Fruit fly (Drosophila melanogaster) whole organism, embryonic: Measurements from ENCODE around the gene Snm1.

Source experiments
- Asciz ChIP-seq: fragments of 200-800 bp; sonication (Bioruptor generic); optimal IDR thresholded peaks from 2 replicates; lab custom pipeline; 2017; ENCODE audit warnings: missing biosample characterization, mild to moderate bottlenecking, missing genetic modification characterization, missing genetic modification reagents
- CG10543 ChIP-seq: fragments of 200-800 bp; sonication (Bioruptor generic); optimal IDR thresholded peaks from 3 replicates; lab custom pipeline; 2017; ENCODE audit warnings: missing biosample characterization, mild to moderate bottlenecking, missing genetic modification characterization, moderate library complexity
- CG10959 ChIP-seq: fragments of 200-800 bp; sonication (Bioruptor generic); IDR thresholded peaks from 2 replicates; pipeline ENCODE4 v1.3.6; 2022; ENCODE audit warnings: missing biosample characterization, missing genetic modification characterization
- CG12071 ChIP-seq: fragments of 200-800 bp; sonication (Bioruptor generic); optimal IDR thresholded peaks from 3 replicates; lab custom pipeline; 2018; ENCODE audit warnings: missing biosample characterization, mild to moderate bottlenecking, missing genetic modification characterization
- CG12769 ChIP-seq: fragments of 200-800 bp; sonication (Bioruptor generic); optimal IDR thresholded peaks from 2 replicates; lab custom pipeline; 2019; ENCODE audit warnings: missing biosample characterization, mild to moderate bottlenecking, missing genetic modification characterization, moderate library complexity
- CG15514 ChIP-seq: fragments of 200-800 bp; sonication (Bioruptor generic); optimal IDR thresholded peaks from 3 replicates; lab custom pipeline; 2017; ENCODE audit warnings: missing biosample characterization, missing genetic modification characterization, mild to moderate bottlenecking, moderate library complexity, missing genetic modification reagents
- CG16779 ChIP-seq: fragments of 200-800 bp; sonication (Bioruptor generic); IDR thresholded peaks from 2 replicates; pipeline ENCODE4 v1.3.6; 2022; ENCODE audit warnings: missing biosample characterization, missing genetic modification characterization
- CG18599 ChIP-seq: fragments of 200-800 bp; sonication (Bioruptor generic); optimal IDR thresholded peaks from 3 replicates; lab custom pipeline; 2017; ENCODE audit warnings: missing biosample characterization, missing genetic modification characterization, mild to moderate bottlenecking, moderate library complexity, missing genetic modification reagents
- CG2199 ChIP-seq: fragments of 200-800 bp; sonication (Bioruptor generic); IDR thresholded peaks from 3 replicates; pipeline ENCODE4 v1.3.6; 2022; ENCODE audit warnings: missing biosample characterization, missing genetic modification characterization
- CG2202 ChIP-seq: fragments of 200-800 bp; sonication (Bioruptor generic); optimal IDR thresholded peaks from 2 replicates; lab custom pipeline; 2018; ENCODE audit warnings: missing biosample characterization, mild to moderate bottlenecking, missing genetic modification characterization
- CG30431 ChIP-seq: fragments of 200-800 bp; sonication (Bioruptor generic); optimal IDR thresholded peaks from 2 replicates; lab custom pipeline; 2017; ENCODE audit warnings: missing biosample characterization, missing genetic modification characterization
- CG34224 ChIP-seq: fragments of 200-800 bp; sonication (Bioruptor generic); IDR thresholded peaks from 3 replicates; pipeline ENCODE4 v1.3.6; 2022; ENCODE audit warnings: missing biosample characterization, missing genetic modification characterization; ENCODE audit not compliant: partially characterized antibody
- CG34376 ChIP-seq: fragments of 200-800 bp; sonication (Bioruptor generic); optimal IDR thresholded peaks from 2 replicates; lab custom pipeline; 2018; ENCODE audit warnings: missing biosample characterization, mild to moderate bottlenecking, missing genetic modification characterization
- CG34422 ChIP-seq: fragments of 200-800 bp; sonication (Bioruptor generic); IDR thresholded peaks from 3 replicates; pipeline ENCODE4 v1.3.6; 2022; ENCODE audit warnings: missing biosample characterization, missing genetic modification characterization
- CG4282 ChIP-seq: fragments of 200-800 bp; sonication (Bioruptor generic); optimal IDR thresholded peaks from 2 replicates; lab custom pipeline; 2016; ENCODE audit warnings: missing biosample characterization, missing genetic modification characterization
- CG43689 ChIP-seq: fragments of 200-800 bp; sonication (Bioruptor generic); IDR thresholded peaks from 2 replicates; pipeline ENCODE4 v1.3.6; 2022; ENCODE audit warnings: missing biosample characterization, missing genetic modification characterization
- CG7372 ChIP-seq: fragments of 200-800 bp; sonication (Bioruptor generic); IDR thresholded peaks from 2 replicates; pipeline ENCODE4 v1.3.6; 2022; ENCODE audit warnings: missing biosample characterization, missing genetic modification characterization
- CG7839 ChIP-seq: fragments of 200-800 bp; sonication (Bioruptor generic); optimal IDR thresholded peaks from 3 replicates; lab custom pipeline; 2018; ENCODE audit warnings: missing biosample characterization, mild to moderate bottlenecking, missing genetic modification characterization, moderate library complexity
- D19A ChIP-seq: fragments of 200-800 bp; optimal IDR thresholded peaks from 3 replicates; lab custom pipeline; 2019; ENCODE audit warnings: missing biosample characterization, mild to moderate bottlenecking, missing genetic modification characterization, moderate library complexity
- Dbx ChIP-seq: fragments of 200-800 bp; sonication (Bioruptor generic); IDR thresholded peaks from 3 replicates; pipeline ENCODE4 v1.3.6; 2022; ENCODE audit warnings: missing biosample characterization, missing genetic modification characterization
- Dll ChIP-seq: fragments of 200-800 bp; sonication (Bioruptor generic); IDR thresholded peaks from 4 replicates; pipeline ENCODE4 v1.3.6; 2022; ENCODE audit warnings: missing biosample characterization, missing genetic modification characterization; ENCODE audit not compliant: partially characterized antibody
- Drgx ChIP-seq: fragments of 200-800 bp; sonication (Bioruptor generic); IDR thresholded peaks from 2 replicates; pipeline ENCODE4 v1.3.6; 2022; ENCODE audit warnings: missing biosample characterization, missing genetic modification characterization
- Elba2 ChIP-seq: fragments of 200-800 bp; sonication (Bioruptor generic); optimal IDR thresholded peaks from 3 replicates; lab custom pipeline; 2016; ENCODE audit warnings: missing biosample characterization, missing genetic modification characterization
- HLH54F ChIP-seq: fragments of 200-800 bp; sonication (Bioruptor generic); optimal IDR thresholded peaks from 3 replicates; lab custom pipeline; 2016; ENCODE audit warnings: missing biosample characterization, missing genetic modification characterization
- Jarid2 ChIP-seq: fragments of 200-800 bp; sonication (Bioruptor generic); optimal IDR thresholded peaks from 3 replicates; lab custom pipeline; 2017; ENCODE audit warnings: mild to moderate bottlenecking, missing biosample characterization, missing genetic modification reagents, missing genetic modification characterization
- Med ChIP-seq: fragments of 200-800 bp; sonication (Bioruptor generic); peaks from one replicate; lab custom pipeline; 2016; ENCODE audit warnings: missing biosample characterization, missing genetic modification characterization, mild to moderate bottlenecking, inconsistent platforms, moderate library complexity
- Scr ChIP-seq: fragments of 200-800 bp; sonication (Bioruptor generic); IDR thresholded peaks from 2 replicates; pipeline ENCODE4 v1.3.6; 2022; ENCODE audit warnings: missing biosample characterization, missing genetic modification characterization; ENCODE audit not compliant: partially characterized antibody
- Side ChIP-seq: fragments of 200-800 bp; sonication (Bioruptor generic); optimal IDR thresholded peaks from 2 replicates; lab custom pipeline; 2016; ENCODE audit warnings: missing biosample characterization, missing genetic modification characterization
- Stat92E ChIP-seq, 3 experiments: fragments of >200 bp in 2 of 3; fragments of 200-800 bp in 1 of 3; sonication (Bioruptor generic) in 1 of 3; optimal IDR thresholded peaks; 2 replicates each; lab custom pipeline; 2017 to 2019; ENCODE audit warnings: missing biosample characterization in 3 of 3, missing genetic modification characterization in 3 of 3, mild to moderate bottlenecking in 1 of 3, moderate library complexity in 1 of 3
- Trl ChIP-seq, 3 experiments: fragments of >200 bp in 2 of 3; fragments of 200-800 bp in 1 of 3; sonication (Bioruptor generic) in 1 of 3; optimal IDR thresholded peaks; 2 replicates in 1 of 3; 3 replicates in 2 of 3; lab custom pipeline; 2016 to 2017; ENCODE audit warnings: missing biosample characterization in 1 of 3, missing genetic modification characterization in 1 of 3
- bbx ChIP-seq: fragments of 200-800 bp; sonication (Bioruptor generic); IDR thresholded peaks from 2 replicates; pipeline ENCODE4 v1.3.6; 2022; ENCODE audit warnings: missing biosample characterization, missing genetic modification characterization; ENCODE audit not compliant: partially characterized antibody
- bcd ChIP-seq: fragments of 200-800 bp; sonication (Bioruptor generic); optimal IDR thresholded peaks from 2 replicates; lab custom pipeline; 2017; ENCODE audit warnings: missing biosample characterization, mild to moderate bottlenecking, missing genetic modification characterization
- cad ChIP-seq: fragments of >200 bp; optimal IDR thresholded peaks from 2 replicates; lab custom pipeline; 2017; ENCODE audit warnings: missing biosample characterization, missing genetic modification characterization
- chm ChIP-seq: fragments of 200-800 bp; sonication (Bioruptor generic); IDR thresholded peaks from 2 replicates; pipeline ENCODE4 v1.3.6; 2022; ENCODE audit warnings: missing biosample characterization, missing genetic modification characterization
- ewg ChIP-seq: fragments of 200-800 bp; sonication (Bioruptor generic); optimal IDR thresholded peaks from 3 replicates; lab custom pipeline; 2017; ENCODE audit warnings: mild to moderate bottlenecking, missing biosample characterization, missing genetic modification reagents, missing genetic modification characterization
- gsb ChIP-seq: fragments of 200-800 bp; sonication (Bioruptor generic); IDR thresholded peaks from 2 replicates; pipeline ENCODE4 v1.3.6; 2022; ENCODE audit warnings: missing biosample characterization, missing genetic modification characterization
- lov ChIP-seq, 2 experiments: fragments of 200-800 bp in 1 of 2; fragments of >200 bp in 1 of 2; sonication (Bioruptor generic) in 1 of 2; IDR thresholded peaks in 1 of 2; optimal IDR thresholded peaks in 1 of 2; 2 replicates in 1 of 2; 3 replicates in 1 of 2; pipeline versions ENCODE4 v1.3.6 to Lab custom; 2017 to 2022; ENCODE audit warnings: missing biosample characterization in 1 of 2, missing genetic modification characterization in 1 of 2
- pho ChIP-seq: fragments of 200-800 bp; sonication (Bioruptor generic); optimal IDR thresholded peaks from 2 replicates; lab custom pipeline; 2016; ENCODE audit warnings: missing biosample characterization, missing genetic modification characterization
- row ChIP-seq: fragments of 200-800 bp; sonication (Bioruptor generic); IDR thresholded peaks from 3 replicates; pipeline ENCODE4 v1.3.6; 2022; ENCODE audit warnings: missing biosample characterization, missing genetic modification characterization
- scrt ChIP-seq: fragments of 200-800 bp; sonication (Bioruptor generic); optimal IDR thresholded peaks from 2 replicates; lab custom pipeline; 2018; ENCODE audit warnings: missing biosample characterization, mild to moderate bottlenecking, missing genetic modification characterization, moderate library complexity
- sens ChIP-seq: fragments of 200-800 bp; sonication (Bioruptor generic); peaks from one replicate; lab custom pipeline; 2016; ENCODE audit warnings: missing biosample characterization, missing genetic modification characterization
- sna ChIP-seq: fragments of 200-800 bp; sonication (Bioruptor generic); IDR thresholded peaks from 2 replicates; pipeline ENCODE4 v1.3.6; 2022; ENCODE audit warnings: missing biosample characterization, missing genetic modification characterization; ENCODE audit not compliant: partially characterized antibody
- unc-4 ChIP-seq: fragments of 200-800 bp; sonication (Bioruptor generic); IDR thresholded peaks from 2 replicates; pipeline ENCODE4 v1.3.6; 2022; ENCODE audit warnings: missing biosample characterization, missing genetic modification characterization; ENCODE audit not compliant: partially characterized antibody
- zen2 ChIP-seq: fragments of 200-800 bp; sonication (Bioruptor generic); IDR thresholded peaks from 3 replicates; pipeline ENCODE4 v1.3.6; 2022; ENCODE audit warnings: missing biosample characterization, missing genetic modification characterization; ENCODE audit not compliant: partially characterized antibody
- zf30C ChIP-seq: fragments of 200-800 bp; sonication (Bioruptor generic); optimal IDR thresholded peaks from 3 replicates; lab custom pipeline; 2018; ENCODE audit warnings: missing biosample characterization, mild to moderate bottlenecking, missing genetic modification characterization

Gene Snm1

dm6 chr3R:5520566-5520965 is 34.3 kb upstream of the Snm1 start:
- TF ChIP-seq D19A (tag; lab: Kevin White, UChicago): peak; percentile 77
- no peak for TF ChIP-seq Elba2 (GFP tag; lab: Kevin White, UChicago)
- TF ChIP-seq Jarid2 (GFP tag; lab: Kevin White, UChicago): no peak
- no peak for TF ChIP-seq Asciz (GFP tag; lab: Kevin White, UChicago)
- TF ChIP-seq CG2202 (tag; lab: Kevin White, UChicago): no peak
- peak; percentile 61 for TF ChIP-seq sens (GFP tag; lab: Kevin White, UChicago)
- no peak for TF ChIP-seq CG30431 (GFP tag; lab: Kevin White, UChicago)
- TF ChIP-seq CG4282 (GFP tag; lab: Kevin White, UChicago): no peak
- TF ChIP-seq CG10959 (GFP tag; lab: Robert Waterston, UW): no peak
- TF ChIP-seq Side: no peak
- no peak for TF ChIP-seq lov (optimal IDR thresholded peaks at IDR 0.05; lab: Kevin White, UChicago)
- TF ChIP-seq lov (GFP tag; IDR thresholded peaks at IDR 0.05; lab: Robert Waterston, UW): no peak

DNA sequence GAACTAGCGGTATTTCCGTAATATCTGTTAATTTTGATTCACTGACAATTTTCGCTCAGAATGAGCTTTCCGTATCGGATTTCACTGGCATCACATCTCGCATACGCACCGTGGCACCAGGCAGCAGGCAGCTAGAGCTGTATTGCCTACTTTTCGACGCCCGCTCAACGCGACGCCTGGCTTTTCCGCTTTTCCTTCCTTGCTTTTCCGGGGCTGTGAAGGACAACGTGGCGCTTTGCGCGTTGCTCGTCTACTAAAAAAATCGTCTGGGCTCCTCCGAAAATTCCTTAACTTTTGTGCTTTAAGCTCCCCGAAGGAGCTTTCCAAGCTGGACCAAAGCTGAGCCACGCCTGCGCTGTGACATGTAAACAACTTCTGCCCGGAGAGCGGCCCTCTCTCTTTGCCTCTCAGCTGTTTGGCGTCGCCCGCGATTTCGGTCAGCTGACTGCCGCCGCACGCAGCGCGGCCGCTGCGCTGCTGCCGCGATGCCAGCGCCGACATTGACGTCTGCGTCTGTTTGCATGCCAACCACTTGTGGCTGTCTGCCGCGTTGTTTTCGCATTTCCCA is 31.7 kb upstream of the Snm1 start, which contains the start of the genes CG43845 and Nmdar1:
CG43845 (minus strand) TSS at position 51 of the 568 bp plus-strand sequence.
Nmdar1 (minus strand) TSS at position 259 of the 568 bp plus-strand sequence.
- TF ChIP-seq Scr (GFP tag; lab: Robert Waterston, UW) (0 out of 2 replicates have a peak, but pooled peaks have one; percentile 8), CG43689 (GFP tag; lab: Robert Waterston, UW) (no peak), Stat92E (GFP tag; optimal IDR thresholded peaks at IDR 0.05; lab: Kevin White, UChicago) (no peak), Dbx (GFP tag; lab: Robert Waterston, UW) (peak; percentile 35; the same call in 1 of the 3 replicates), CG34224 (GFP tag; lab: Robert Waterston, UW) (peak; percentile 69; the same call in 2 of the 3 replicates), sna (GFP tag; lab: Robert Waterston, UW) (peak; percentile 62; the same call in 1 of the 2 replicates), Trl (optimal IDR thresholded peaks at IDR 0.05; lab: Kevin White, UChicago) (peak; percentile 57 to 61), Trl (GFP tag; optimal IDR thresholded peaks at IDR 0.05; lab: Kevin White, UChicago) (peak; percentile 17), scrt (GFP tag; lab: Kevin White, UChicago) (peak; percentile 93), Drgx (peak; percentile 23; the same call in 1 of the 2 replicates), CG34422 (peak; percentile 47; the same call in 1 of the 3 replicates), pho (no peak), CG15514 (GFP tag; lab: Kevin White, UChicago) (peak; percentile 19), CG2199 (no peak), CG7372 (GFP tag; lab: Robert Waterston, UW) (peak; percentile 68; the same call in 1 of the 2 replicates), bbx (GFP tag; lab: Robert Waterston, UW) (peak; percentile 12; the same call in 1 of the 2 replicates), CG12769 (tag; lab: Kevin White, UChicago) (peak; percentile 7), zf30C (no peak), row (GFP tag; lab: Robert Waterston, UW) (no peak), Dll (peak; percentile 61; the same call in 3 of the 4 replicates), Med (GFP tag; lab: Kevin White, UChicago) (peak; percentile 72), unc-4 (GFP tag; lab: Robert Waterston, UW) (peak; percentile 51), zen2 (GFP tag; lab: Robert Waterston, UW) (peak; percentile 71; the same call in 2 of the 3 replicates), gsb (GFP tag; lab: Robert Waterston, UW) (0 out of 2 replicates have a peak, but pooled peaks have one; percentile 11), CG34376 (GFP tag; lab: Kevin White, UChicago) (peak; percentile 25), CG12071 (GFP tag; lab: Kevin White, UChicago) (no peak), HLH54F (GFP tag; lab: Kevin White, UChicago) (no peak), CG18599 (peak; percentile 1), chm (peak; percentile 39; the same call in 1 of the 2 replicates), CG16779 (GFP tag; lab: Robert Waterston, UW) (0 out of 2 replicates have a peak, but pooled peaks have one; percentile 33), bcd (no peak), CG10959 (GFP tag; lab: Robert Waterston, UW) (0 out of 2 replicates have a peak, but pooled peaks have one; percentile 26), CG7839 (tag; lab: Kevin White, UChicago) (no peak), CG10543 (GFP tag; lab: Kevin White, UChicago) (peak; percentile 2), cad (no peak), ewg (GFP tag; lab: Kevin White, UChicago) (peak; percentile 89)
